Comparison of ENCODE assay signal across 1 fruit fly cellular context in genomic region chr2L:20656110-20656509, dm6.
TF ChIP-seq lines count a peak whose summit lies in the region.

brun (minus strand) TSS chr2L:20656178.
CG2614 (plus strand) TSS chr2L:20656426.

TF ChIP-seq in whole organism, embryonic, 481 proteins besides CTCF, POLR2A, EP300 and RAD21 (continued from another document and continues in another):
- TF ChIP-seq CG32772 (GFP tag; IDR thresholded peaks at IDR 0.05; lab: Robert Waterston, UW) (peak; percentile 78; the same call in 1 of the 2 replicates), Six4 (GFP tag; optimal IDR thresholded peaks at IDR 0.05; lab: Kevin White, UChicago) (peak; percentile 1), repo (GFP tag; optimal IDR thresholded peaks at IDR 0.05; lab: Kevin White, UChicago) (peak; percentile 23), ap (GFP tag; IDR thresholded peaks at IDR 0.05; lab: Robert Waterston, UW) (peak; percentile 30; the same call in 1 of the 2 replicates), CG12104 (GFP tag; optimal IDR thresholded peaks at IDR 0.05; lab: Kevin White, UChicago) (peak; percentile 56), esg (GFP tag; conservative IDR thresholded peaks at IDR 0.05; lab: Robert Waterston, UW) (peak; percentile 74), CG8924 (tag; optimal IDR thresholded peaks at IDR 0.05; lab: Kevin White, UChicago) (no peak), CG13287 (GFP tag; IDR thresholded peaks at IDR 0.05; lab: Robert Waterston, UW; ENCODE audit: partially characterized antibody) (peak; percentile 96), prd (optimal IDR thresholded peaks at IDR 0.05; lab: Kevin White, UChicago) (no peak), prd (GFP tag; IDR thresholded peaks at IDR 0.05; lab: Robert Waterston, UW) (peak; percentile 91), pnt (GFP tag; optimal IDR thresholded peaks at IDR 0.05; lab: Kevin White, UChicago) (peak; percentile 72), CG11696 (GFP tag; IDR thresholded peaks at IDR 0.05; lab: Robert Waterston, UW) (no peak), cg (GFP tag; optimal IDR thresholded peaks at IDR 0.05; lab: Kevin White, UChicago) (no peak), CG4707 (GFP tag; optimal IDR thresholded peaks at IDR 0.05; lab: Kevin White, UChicago) (no peak), Hand (GFP tag; optimal IDR thresholded peaks at IDR 0.05; lab: Kevin White, UChicago) (no peak), tup (GFP tag; optimal IDR thresholded peaks at IDR 0.05; lab: Kevin White, UChicago) (peak; percentile 16), CG1233 (GFP tag; optimal IDR thresholded peaks at IDR 0.05; lab: Kevin White, UChicago) (no peak), YL-1 (GFP tag; optimal IDR thresholded peaks at IDR 0.05; lab: Kevin White, UChicago) (peak; percentile 85), slbo (GFP tag; IDR thresholded peaks at IDR 0.05; lab: Robert Waterston, UW) (peak; percentile 90), kni (GFP tag; optimal IDR thresholded peaks at IDR 0.05; lab: Kevin White, UChicago) (no peak), Doc3 (GFP tag; IDR thresholded peaks at IDR 0.05; lab: Robert Waterston, UW; ENCODE audit: partially characterized antibody) (peak; percentile 91), ERR (GFP tag; optimal IDR thresholded peaks at IDR 0.05; lab: Kevin White, UChicago) (no peak), CG18619 (GFP tag; optimal IDR thresholded peaks at IDR 0.05; lab: Kevin White, UChicago) (peak; percentile 39), CG8359 (GFP tag; optimal IDR thresholded peaks at IDR 0.05; lab: Kevin White, UChicago; ENCODE audit: borderline replicate concordance) (no peak), CG8944 (GFP tag; optimal IDR thresholded peaks at IDR 0.05; lab: Kevin White, UChicago) (peak; percentile 66), CG17802 (tag; optimal IDR thresholded peaks at IDR 0.05; lab: Kevin White, UChicago) (no peak), CG5953 (GFP tag; IDR thresholded peaks at IDR 0.05; lab: Robert Waterston, UW) (0 out of 2 replicates have a peak, but pooled peaks have one; percentile 29), her (GFP tag; optimal IDR thresholded peaks at IDR 0.05; lab: Kevin White, UChicago) (peak; percentile 5), mam (GFP tag; optimal IDR thresholded peaks at IDR 0.05; lab: Kevin White, UChicago) (peak; percentile 82), BtbVII (GFP tag; optimal IDR thresholded peaks at IDR 0.05; lab: Kevin White, UChicago) (no peak), CG13624 (GFP tag; optimal IDR thresholded peaks at IDR 0.05; lab: Kevin White, UChicago) (peak; percentile 69), row (GFP tag; IDR thresholded peaks at IDR 0.05; lab: Robert Waterston, UW) (peak; percentile 96), E2f1 (GFP tag; IDR thresholded peaks at IDR 0.05; lab: Robert Waterston, UW) (peak; percentile 66), ato (GFP tag; IDR thresholded peaks at IDR 0.05; lab: Robert Waterston, UW; ENCODE audit: partially characterized antibody) (no peak; the same call in 1 of the 2 replicates), abd-A (tag; optimal IDR thresholded peaks at IDR 0.05; lab: Kevin White, UChicago) (no peak), CG4328 (GFP tag; optimal IDR thresholded peaks at IDR 0.05; lab: Kevin White, UChicago) (peak; percentile 24), gsb (GFP tag; IDR thresholded peaks at IDR 0.05; lab: Robert Waterston, UW) (no peak), exex (tag; optimal IDR thresholded peaks at IDR 0.05; lab: Kevin White, UChicago) (no peak), ATbp (GFP tag; optimal IDR thresholded peaks at IDR 0.05; lab: Kevin White, UChicago) (no peak), zfh2 (GFP tag; optimal IDR thresholded peaks at IDR 0.05; lab: Kevin White, UChicago) (peak; percentile 84), CG10321 (GFP tag; IDR thresholded peaks at IDR 0.05; lab: Robert Waterston, UW) (no peak), seq (GFP tag; IDR thresholded peaks at IDR 0.05; lab: Robert Waterston, UW) (no peak), run (tag; optimal IDR thresholded peaks at IDR 0.05; lab: Kevin White, UChicago) (no peak), Gug (GFP tag; IDR thresholded peaks at IDR 0.05; lab: Robert Waterston, UW) (peak; percentile 78; the same call in 3 of the 4 replicates), Hmr (GFP tag; optimal IDR thresholded peaks at IDR 0.05; lab: Kevin White, UChicago) (no peak), nerfin-2 (GFP tag; IDR thresholded peaks at IDR 0.05; lab: Robert Waterston, UW; ENCODE audit: partially characterized antibody) (peak; percentile 69), CG10274 (GFP tag; optimal IDR thresholded peaks at IDR 0.05; lab: Kevin White, UChicago) (no peak), ewg (GFP tag; optimal IDR thresholded peaks at IDR 0.05; lab: Kevin White, UChicago) (no peak), CG10654 (GFP tag; optimal IDR thresholded peaks at IDR 0.05; lab: Kevin White, UChicago) (peak; percentile 53), stc (GFP tag; IDR thresholded peaks at IDR 0.05; lab: Robert Waterston, UW) (no peak), H15 (GFP tag; IDR thresholded peaks at IDR 0.05; lab: Robert Waterston, UW) (peak; percentile 60; the same call in 2 of the 3 replicates), vnd (GFP tag; IDR thresholded peaks at IDR 0.05; lab: Robert Waterston, UW; ENCODE audit: partially characterized antibody) (peak; percentile 85), CG1647 (GFP tag; optimal IDR thresholded peaks at IDR 0.05; lab: Kevin White, UChicago) (peak; percentile 71), HLH3B (GFP tag; IDR thresholded peaks at IDR 0.05; lab: Robert Waterston, UW) (peak; percentile 76), CG18764 (GFP tag; optimal IDR thresholded peaks at IDR 0.05; lab: Kevin White, UChicago) (no peak), gem (tag; optimal IDR thresholded peaks at IDR 0.05; lab: Kevin White, UChicago) (no peak), CG3995 (GFP tag; optimal IDR thresholded peaks at IDR 0.05; lab: Kevin White, UChicago) (peak; percentile 73), Hey (tag; optimal IDR thresholded peaks at IDR 0.05; lab: Kevin White, UChicago) (no peak), CG6813 (GFP tag; optimal IDR thresholded peaks at IDR 0.05; lab: Kevin White, UChicago) (no peak), CG7987 (GFP tag; optimal IDR thresholded peaks at IDR 0.05; lab: Kevin White, UChicago) (no peak), Ravus (GFP tag; IDR thresholded peaks at IDR 0.05; lab: Robert Waterston, UW) (0 out of 2 replicates have a peak, but pooled peaks have one; percentile 5), Ada2b (GFP tag; IDR thresholded peaks at IDR 0.05; lab: Robert Waterston, UW) (peak; percentile 45; the same call in 1 of the 2 replicates), B-H1 (GFP tag; IDR thresholded peaks at IDR 0.05; lab: Robert Waterston, UW) (peak; percentile 63), Ets97D (GFP tag; optimal IDR thresholded peaks at IDR 0.05; lab: Kevin White, UChicago) (peak; percentile 83), CG13296 (GFP tag; optimal IDR thresholded peaks at IDR 0.05; lab: Kevin White, UChicago) (no peak), CG1529 (GFP tag; optimal IDR thresholded peaks at IDR 0.05; lab: Kevin White, UChicago) (no peak), lmd (GFP tag; IDR thresholded peaks at IDR 0.05; lab: Robert Waterston, UW) (peak; percentile 59), MTF-1 (GFP tag; optimal IDR thresholded peaks at IDR 0.05; lab: Kevin White, UChicago; ENCODE audit: borderline replicate concordance) (no peak), yki (optimal IDR thresholded peaks at IDR 0.05; lab: Kevin White, UChicago) (no peak), CG10267 (tag; optimal IDR thresholded peaks at IDR 0.05; lab: Kevin White, UChicago) (peak; percentile 70), toy (GFP tag; IDR thresholded peaks at IDR 0.05; lab: Robert Waterston, UW) (no peak), CG6654 (GFP tag; optimal IDR thresholded peaks at IDR 0.05; lab: Kevin White, UChicago) (no peak), HmgZ (tag; optimal IDR thresholded peaks at IDR 0.05; lab: Kevin White, UChicago) (peak; percentile 62), luna (GFP tag; optimal IDR thresholded peaks at IDR 0.05; lab: Kevin White, UChicago) (no peak), CG7963 (GFP tag; IDR thresholded peaks at IDR 0.05; lab: Robert Waterston, UW; ENCODE audit: partially characterized antibody) (peak; percentile 49; the same call in 1 of the 3 replicates), Fer1 (GFP tag; optimal IDR thresholded peaks at IDR 0.05; lab: Kevin White, UChicago) (no peak), sima (GFP tag; optimal IDR thresholded peaks at IDR 0.05; lab: Kevin White, UChicago) (no peak), H2.0 (GFP tag; IDR thresholded peaks at IDR 0.05; lab: Robert Waterston, UW) (peak; percentile 62; the same call in 1 of the 2 replicates), CG16863 (GFP tag; optimal IDR thresholded peaks at IDR 0.05; lab: Kevin White, UChicago) (peak; percentile 53), Abd-B (GFP tag; optimal IDR thresholded peaks at IDR 0.05; lab: Kevin White, UChicago) (no peak), phol (tag; optimal IDR thresholded peaks at IDR 0.05; lab: Kevin White, UChicago) (peak; percentile 81), CG9215 (GFP tag; IDR thresholded peaks at IDR 0.05; lab: Robert Waterston, UW) (peak; percentile 97), sna (GFP tag; IDR thresholded peaks at IDR 0.05; lab: Robert Waterston, UW; ENCODE audit: partially characterized antibody) (peak; percentile 88), cwo (GFP tag; optimal IDR thresholded peaks at IDR 0.05; lab: Kevin White, UChicago) (no peak), CG14667 (GFP tag; IDR thresholded peaks at IDR 0.05; lab: Robert Waterston, UW) (peak; percentile 74), Scr (GFP tag; IDR thresholded peaks at IDR 0.05; lab: Robert Waterston, UW; ENCODE audit: partially characterized antibody) (peak; percentile 94), CG12155 (GFP tag; optimal IDR thresholded peaks at IDR 0.05; lab: Kevin White, UChicago) (peak; percentile 73), caup (GFP tag; optimal IDR thresholded peaks at IDR 0.05; lab: Kevin White, UChicago; ENCODE audit: severe bottlenecking) (peak; percentile 32), tio (GFP tag; optimal IDR thresholded peaks at IDR 0.05; lab: Kevin White, UChicago) (no peak), CG34422 (GFP tag; IDR thresholded peaks at IDR 0.05; lab: Robert Waterston, UW) (peak; percentile 86; the same call in 2 of the 3 replicates), danr (GFP tag; IDR thresholded peaks at IDR 0.05; lab: Robert Waterston, UW) (peak; percentile 23; the same call in 1 of the 2 replicates), CG17361 (GFP tag; IDR thresholded peaks at IDR 0.05; lab: Robert Waterston, UW) (no peak; the same call in 2 of the 3 replicates), Aef1 (GFP tag; IDR thresholded peaks at IDR 0.05; lab: Robert Waterston, UW) (peak; percentile 80), Dref (GFP tag; IDR thresholded peaks at IDR 0.05; lab: Robert Waterston, UW) (peak; percentile 58; the same call in 1 of the 2 replicates), croc (GFP tag; conservative IDR thresholded peaks at IDR 0.05; lab: Robert Waterston, UW) (no peak; the same call in 2 of the 3 replicates), Adf1 (GFP tag; IDR thresholded peaks at IDR 0.05; lab: Robert Waterston, UW) (0 out of 2 replicates have a peak, but pooled peaks have one; percentile 14), CG12744 (GFP tag; optimal IDR thresholded peaks at IDR 0.05; lab: Kevin White, UChicago) (peak; percentile 18), dimm (GFP tag; IDR thresholded peaks at IDR 0.05; lab: Robert Waterston, UW) (no peak), CG3163 (GFP tag; optimal IDR thresholded peaks at IDR 0.05; lab: Kevin White, UChicago) (peak; percentile 24), onecut (GFP tag; IDR thresholded peaks at IDR 0.05; lab: Robert Waterston, UW) (no peak), scrt (GFP tag; optimal IDR thresholded peaks at IDR 0.05; lab: Kevin White, UChicago) (peak; percentile 69), pros (GFP tag; optimal IDR thresholded peaks at IDR 0.05; lab: Kevin White, UChicago) (no peak), al (GFP tag; IDR thresholded peaks at IDR 0.05; lab: Robert Waterston, UW) (peak; percentile 74), oc (tag; optimal IDR thresholded peaks at IDR 0.05; lab: Kevin White, UChicago) (no peak), pum (GFP tag; optimal IDR thresholded peaks at IDR 0.05; lab: Kevin White, UChicago) (peak; percentile 76), Hr3 (GFP tag; optimal IDR thresholded peaks at IDR 0.05; lab: Kevin White, UChicago) (peak; percentile 70), ind (GFP tag; optimal IDR thresholded peaks at IDR 0.05; lab: Kevin White, UChicago) (peak; percentile 75), dpn (GFP tag; optimal IDR thresholded peaks at IDR 0.05; lab: Kevin White, UChicago) (peak; percentile 79), dan (GFP tag; IDR thresholded peaks at IDR 0.05; lab: Robert Waterston, UW) (no peak), slou (GFP tag; optimal IDR thresholded peaks at IDR 0.05; lab: Kevin White, UChicago) (no peak), hth (optimal IDR thresholded peaks at IDR 0.05; lab: Kevin White, UChicago) (no peak), CG10147 (GFP tag; optimal IDR thresholded peaks at IDR 0.05; lab: Kevin White, UChicago) (no peak), CG11456 (GFP tag; IDR thresholded peaks at IDR 0.05; lab: Robert Waterston, UW) (peak; percentile 76), fru (optimal IDR thresholded peaks at IDR 0.05; lab: Kevin White, UChicago) (no peak), CG8281 (tag; optimal IDR thresholded peaks at IDR 0.05; lab: Kevin White, UChicago) (no peak), Fer3 (tag; optimal IDR thresholded peaks at IDR 0.05; lab: Kevin White, UChicago) (no peak), ase (GFP tag; IDR thresholded peaks at IDR 0.05; lab: Robert Waterston, UW) (peak; percentile 46; the same call in 1 of the 3 replicates), ems (GFP tag; optimal IDR thresholded peaks at IDR 0.05; lab: Kevin White, UChicago) (peak; percentile 46), CG12659 (GFP tag; optimal IDR thresholded peaks at IDR 0.05; lab: Kevin White, UChicago) (peak; percentile 82), CG42726 (GFP tag; IDR thresholded peaks at IDR 0.05; lab: Robert Waterston, UW; ENCODE audit: partially characterized antibody) (no peak), ken (GFP tag; IDR thresholded peaks at IDR 0.05; lab: Robert Waterston, UW) (peak; percentile 81; the same call in 2 of the 3 replicates), CG31365 (tag; optimal IDR thresholded peaks at IDR 0.05; lab: Kevin White, UChicago) (no peak), CG1024 (GFP tag; IDR thresholded peaks at IDR 0.05; lab: Robert Waterston, UW) (peak; percentile 37; the same call in 1 of the 2 replicates), ranshi (GFP tag; IDR thresholded peaks at IDR 0.05; lab: Robert Waterston, UW) (no peak; the same call in 1 of the 2 replicates), CG12769 (tag; optimal IDR thresholded peaks at IDR 0.05; lab: Kevin White, UChicago) (no peak), NFAT (GFP tag; IDR thresholded peaks at IDR 0.05; lab: Robert Waterston, UW) (0 out of 2 replicates have a peak, but pooled peaks have one; percentile 26), slp2 (GFP tag; optimal IDR thresholded peaks at IDR 0.05; lab: Kevin White, UChicago) (peak; percentile 41), Kr (GFP tag; optimal IDR thresholded peaks at IDR 0.05; lab: Kevin White, UChicago) (no peak), CG15479 (GFP tag; optimal IDR thresholded peaks at IDR 0.05; lab: Kevin White, UChicago) (no peak)
